Fruit fly (Drosophila melanogaster) whole organism, pupa: ENCODE data around the gene Arf1.

Experiments
- CG13204 ChIP-seq: fragments of 200-800 bp; sonication (Bioruptor generic); optimal IDR thresholded peaks from 2 replicates; lab custom pipeline; 2018; ENCODE audit warnings: missing biosample characterization, mild to moderate bottlenecking, missing genetic modification characterization, moderate library complexity
- CG15710 ChIP-seq: fragments of 200-800 bp; sonication (Bioruptor generic); optimal IDR thresholded peaks from 2 replicates; lab custom pipeline; 2018; ENCODE audit warnings: missing biosample characterization, mild to moderate bottlenecking, missing genetic modification characterization, moderate library complexity

DNA sequence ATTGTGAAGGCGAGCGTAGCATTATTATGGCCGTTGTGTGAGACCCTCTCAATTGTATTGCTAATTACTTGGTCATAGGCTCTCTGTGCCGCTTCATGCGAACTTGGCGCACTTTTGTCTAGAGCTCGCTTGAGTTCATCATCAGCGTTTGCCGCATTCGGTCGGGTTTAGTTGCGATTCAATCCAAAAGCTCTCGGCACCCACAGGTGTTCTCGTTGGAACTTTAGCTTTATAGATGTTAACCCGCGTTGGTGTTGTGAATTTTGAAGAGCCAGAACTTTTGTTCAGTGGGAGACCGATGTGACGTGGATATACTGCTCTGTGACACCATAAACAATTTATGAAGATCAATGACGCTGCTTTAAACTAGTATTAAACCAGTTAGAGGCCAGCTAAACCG is 8.9 kb upstream of the Arf1 start, which contains the start of gene slif:
- TF ChIP-seq CG13204 (GFP tag; lab: Kevin White, UChicago) (no peak), CG15710 (no peak)
